Fruit fly (Drosophila melanogaster) Kc167 (cell line): ENCODE measurements around the gene ND-ACP.

ENCODE experiments used
- Myc ChIP-seq: fragments of >200 bp; optimal IDR thresholded peaks from 2 replicates; lab custom pipeline; 2017; ENCODE audit warnings: missing external identifiers
- insv ChIP-seq: fragments of >200 bp; optimal IDR thresholded peaks from 3 replicates; lab custom pipeline; 2018; ENCODE audit warnings: missing external identifiers
- psq ChIP-seq: fragments of >200 bp; optimal IDR thresholded peaks from 2 replicates; lab custom pipeline; 2017; ENCODE audit warnings: missing external identifiers
- ttk ChIP-seq: sonication (Bioruptor generic); optimal IDR thresholded peaks from 2 replicates; lab custom pipeline; 2017; ENCODE audit warnings: missing external identifiers

DNA sequence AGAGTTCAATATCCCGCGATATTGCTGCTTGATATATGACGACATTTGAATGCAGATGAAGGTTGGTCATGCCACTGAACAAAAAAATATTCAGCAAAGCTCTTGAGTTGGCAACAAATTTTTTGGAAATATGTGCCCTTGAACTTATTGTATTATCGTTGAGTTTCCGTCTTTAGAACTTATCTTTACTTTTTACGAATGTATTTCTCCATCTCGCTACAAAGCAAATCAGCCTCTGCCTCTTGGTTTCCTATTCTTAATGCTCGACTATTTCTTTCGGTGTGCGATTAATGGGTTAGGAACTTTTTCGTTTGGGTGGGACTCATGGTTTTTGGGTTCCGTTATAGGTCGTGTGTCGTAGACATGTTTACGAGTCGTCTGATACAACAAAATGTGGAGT, 6.6 kb upstream of the ND-ACP start:
- TF ChIP-seq psq (lab: Kevin White, UChicago) (no peak), Myc (no peak), insv (lab: Kevin White, UChicago) (no peak), ttk (lab: Kevin White, UChicago) (no peak)
